Worm (Caenorhabditis elegans) whole organism, mixed stage, embryonic: ENCODE results near the gene T28C12.1.

ENCODE experiments used
- M03D4.4 ChIP-seq: sonication (generic microtip); optimal IDR thresholded peaks from 2 replicates; lab custom pipeline; 2017; ENCODE audit warnings: mild to moderate bottlenecking, missing genetic modification characterization, missing compliant biosample characterization
- bed-3 ChIP-seq: fragments of 200-800 bp; sonication (Bioruptor generic); optimal IDR thresholded peaks from 3 replicates; lab custom pipeline; 2018; ENCODE audit warnings: mild to moderate bottlenecking, missing genetic modification characterization, moderate library complexity, missing compliant biosample characterization
- blmp-1 ChIP-seq: fragments of 150-350 bp; optimal IDR thresholded peaks from 2 replicates; lab custom pipeline; 2014; ENCODE audit warnings: missing biosample characterization, missing genetic modification characterization
- ceh-39 ChIP-seq: fragments of 150-350 bp; optimal IDR thresholded peaks from 2 replicates; lab custom pipeline; 2014; ENCODE audit warnings: missing biosample characterization, missing genetic modification characterization
- ceh-43 ChIP-seq: fragments of 200-800 bp; sonication (Bioruptor generic); optimal IDR thresholded peaks from 2 replicates; lab custom pipeline; 2018; ENCODE audit warnings: mild to moderate bottlenecking, missing genetic modification characterization, moderate library complexity, missing compliant biosample characterization
- ceh-83 ChIP-seq: fragments of 200-800 bp; sonication (Bioruptor generic); optimal IDR thresholded peaks from 2 replicates; lab custom pipeline; 2018; ENCODE audit warnings: mild to moderate bottlenecking, missing genetic modification characterization, missing compliant biosample characterization
- ces-1 ChIP-seq: fragments of 150-350 bp; optimal IDR thresholded peaks from 2 replicates; lab custom pipeline; 2014; ENCODE audit warnings: missing biosample characterization, missing genetic modification reagents, missing genetic modification characterization
- cnd-1 ChIP-seq: fragments of 200-800 bp; sonication (Bioruptor generic); optimal IDR thresholded peaks from 2 replicates; lab custom pipeline; 2018; ENCODE audit warnings: mild to moderate bottlenecking, missing genetic modification characterization, missing compliant biosample characterization
- drap-1 ChIP-seq: fragments of 200-800 bp; sonication (Bioruptor generic); optimal IDR thresholded peaks from 3 replicates; lab custom pipeline; 2018; ENCODE audit warnings: mild to moderate bottlenecking, missing genetic modification characterization, missing compliant biosample characterization
- elt-1 ChIP-seq: sonication (generic microtip); optimal IDR thresholded peaks from 2 replicates; lab custom pipeline; 2017; ENCODE audit warnings: missing genetic modification characterization, mild to moderate bottlenecking, missing compliant biosample characterization, antibody characterized with exemption, moderate library complexity, borderline replicate concordance; ENCODE audit not compliant: insufficient read depth
- elt-3 ChIP-seq: fragments of 150-350 bp; optimal IDR thresholded peaks from 2 replicates; lab custom pipeline; 2014; ENCODE audit warnings: missing biosample characterization, missing genetic modification characterization
- flh-1 ChIP-seq: fragments of 200-800 bp; sonication (Bioruptor generic); optimal IDR thresholded peaks from 2 replicates; lab custom pipeline; 2018; ENCODE audit warnings: mild to moderate bottlenecking, missing genetic modification characterization, moderate library complexity, missing compliant biosample characterization
- ham-2 ChIP-seq: fragments of 200-800 bp; sonication (Bioruptor generic); optimal IDR thresholded peaks from 2 replicates; lab custom pipeline; 2018; ENCODE audit warnings: mild to moderate bottlenecking, missing genetic modification characterization, missing compliant biosample characterization
- hlh-1 ChIP-seq: fragments of 150-350 bp; optimal IDR thresholded peaks from 2 replicates; lab custom pipeline; 2014; ENCODE audit warnings: missing biosample characterization, missing genetic modification reagents, missing genetic modification characterization
- lin-13 ChIP-seq: fragments of 150-350 bp; optimal IDR thresholded peaks from 2 replicates; lab custom pipeline; 2014; ENCODE audit warnings: missing biosample characterization, missing genetic modification characterization
- lin-32 ChIP-seq: fragments of 200-800 bp; sonication (Bioruptor generic); optimal IDR thresholded peaks from 2 replicates; lab custom pipeline; 2018; ENCODE audit warnings: mild to moderate bottlenecking, missing genetic modification characterization, missing compliant biosample characterization
- lsy-2 ChIP-seq: fragments of 150-350 bp; optimal IDR thresholded peaks from 2 replicates; lab custom pipeline; 2014; ENCODE audit warnings: missing biosample characterization, missing genetic modification characterization
- mab-5 ChIP-seq: fragments of 150-350 bp; optimal IDR thresholded peaks from 2 replicates; lab custom pipeline; 2014; ENCODE audit warnings: missing biosample characterization, missing genetic modification characterization
- mep-1 ChIP-seq: fragments of 150-350 bp; optimal IDR thresholded peaks from 2 replicates; lab custom pipeline; 2017; ENCODE audit warnings: missing biosample characterization, missing genetic modification reagents, missing genetic modification characterization, inconsistent platforms
- mls-2 ChIP-seq: sonication (generic microtip); optimal IDR thresholded peaks from 2 replicates; lab custom pipeline; 2016; ENCODE audit warnings: mild to moderate bottlenecking, missing genetic modification characterization, moderate library complexity, missing compliant biosample characterization
- nhr-2 ChIP-seq: fragments of 150-350 bp; optimal IDR thresholded peaks from 2 replicates; lab custom pipeline; 2014; ENCODE audit warnings: missing biosample characterization, missing genetic modification characterization
- nhr-237 ChIP-seq: fragments of 150-350 bp; optimal IDR thresholded peaks from 2 replicates; lab custom pipeline; 2014; ENCODE audit warnings: missing biosample characterization, missing genetic modification characterization
- nhr-28 ChIP-seq: fragments of 150-350 bp; optimal IDR thresholded peaks from 2 replicates; lab custom pipeline; 2014; ENCODE audit warnings: missing biosample characterization, missing genetic modification characterization
- nhr-76 ChIP-seq: sonication (generic microtip); optimal IDR thresholded peaks from 2 replicates; lab custom pipeline; 2017; ENCODE audit warnings: missing biosample characterization, missing genetic modification characterization
- pha-4 ChIP-seq: fragments of 150-350 bp; optimal IDR thresholded peaks from 2 replicates; lab custom pipeline; 2018; ENCODE audit warnings: missing biosample characterization, missing genetic modification reagents, missing genetic modification characterization
- sem-2 ChIP-seq: fragments of 200-800 bp; sonication (Bioruptor generic); optimal IDR thresholded peaks from 2 replicates; lab custom pipeline; 2018; ENCODE audit warnings: mild to moderate bottlenecking, missing genetic modification characterization, missing compliant biosample characterization
- snpc-4 ChIP-seq: fragments of 150-350 bp; optimal IDR thresholded peaks from 2 replicates; lab custom pipeline; 2014; ENCODE audit warnings: missing biosample characterization, missing genetic modification characterization
- sptf-1 ChIP-seq: sonication (generic microtip); optimal IDR thresholded peaks from 2 replicates; lab custom pipeline; 2017; ENCODE audit warnings: mild to moderate bottlenecking, missing genetic modification characterization, moderate library complexity, missing compliant biosample characterization
- tbx-8 ChIP-seq: fragments of 200-800 bp; sonication (Bioruptor generic); optimal IDR thresholded peaks from 2 replicates; lab custom pipeline; 2018; ENCODE audit warnings: mild to moderate bottlenecking, missing genetic modification characterization, moderate library complexity, missing compliant biosample characterization
- unc-39 ChIP-seq: fragments of 150-350 bp; optimal IDR thresholded peaks from 2 replicates; lab custom pipeline; 2014; ENCODE audit warnings: missing biosample characterization, missing genetic modification characterization
- unc-62 ChIP-seq: fragments of 150-350 bp; optimal IDR thresholded peaks from 2 replicates; lab custom pipeline; 2014; ENCODE audit warnings: missing biosample characterization, missing genetic modification reagents, missing genetic modification characterization
- ztf-11 ChIP-seq: fragments of 150-350 bp; optimal IDR thresholded peaks from 2 replicates; lab custom pipeline; 2014; ENCODE audit warnings: missing biosample characterization, missing genetic modification characterization

Gene T28C12.1

DNA sequence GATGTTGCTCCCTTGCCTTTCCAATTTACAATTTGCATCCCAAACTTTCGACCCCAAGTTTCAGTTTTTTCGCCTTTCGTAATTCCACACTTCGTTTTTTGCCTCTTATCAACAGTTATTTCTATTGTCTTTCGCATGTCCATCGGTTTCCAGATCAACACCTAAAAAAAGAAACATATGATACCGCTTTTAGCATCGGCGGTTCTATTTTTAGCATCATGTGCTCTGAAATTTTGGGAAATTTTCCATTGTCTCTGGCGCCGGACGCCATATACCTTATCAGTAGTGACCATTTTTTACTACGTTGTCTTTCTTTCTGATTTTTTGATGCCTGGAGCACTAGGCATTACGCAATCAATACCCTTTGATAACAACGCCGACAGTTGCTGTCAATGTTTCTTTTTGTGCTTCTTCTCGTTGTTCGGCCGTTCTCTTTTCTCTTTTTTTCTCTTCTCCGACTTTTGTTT, 24.3 kb downstream of the T28C12.1 start, which contains the start of gene bcl-11:
bcl-11 (plus strand) TSS at position 51 of the 467 bp plus-strand sequence.
- TF ChIP-seq ceh-39 (tag; lab: Kevin White, UChicago) (no peak), lsy-2 (tag; lab: Kevin White, UChicago) (no peak), tbx-8 (GFP tag; lab: Kevin White, UChicago) (no peak), hlh-1 (tag; lab: Kevin White, UChicago) (no peak), lin-13 (tag; lab: Kevin White, UChicago) (no peak), flh-1 (no peak), mls-2 (tag; lab: Kevin White, UChicago) (no peak), nhr-237 (tag; lab: Kevin White, UChicago) (no peak), sptf-1 (tag; lab: Kevin White, UChicago) (no peak), nhr-2 (no peak), ham-2 (no peak), drap-1 (GFP tag; lab: Kevin White, UChicago) (no peak), blmp-1 (tag; lab: Kevin White, UChicago) (no peak), pha-4 (tag; lab: Kevin White, UChicago) (no peak), M03D4.4 (tag; lab: Kevin White, UChicago) (no peak), mab-5 (tag; lab: Kevin White, UChicago) (no peak), elt-1 (tag; lab: Kevin White, UChicago) (no peak), ces-1 (GFP tag; lab: Kevin White, UChicago) (no peak)

DNA sequence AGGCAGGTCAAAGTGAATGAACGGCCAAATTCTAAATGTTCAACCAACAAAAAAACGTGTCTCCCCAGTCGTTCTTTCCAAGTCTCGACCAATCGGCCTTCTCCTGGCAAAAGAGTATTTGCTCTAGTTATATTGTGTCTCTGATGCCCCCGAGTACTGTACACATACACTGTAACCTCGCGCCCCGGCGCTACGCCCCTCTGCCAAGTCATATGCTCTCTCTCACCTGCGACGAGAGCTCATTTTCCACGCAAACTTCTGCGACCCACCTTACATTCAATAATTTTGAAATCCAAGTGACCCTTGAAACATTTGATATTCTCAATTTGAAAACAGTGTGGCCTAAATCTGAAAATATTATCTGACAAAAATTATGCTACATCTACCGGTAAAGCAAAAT, 25.5 kb downstream of the T28C12.1 start:
- TF ChIP-seq lsy-2 (tag; lab: Kevin White, UChicago) (no peak), sem-2 (GFP tag; lab: Kevin White, UChicago) (no peak), ceh-83 (GFP tag; lab: Kevin White, UChicago) (no peak), elt-3 (tag; lab: Kevin White, UChicago) (no peak), nhr-28 (no peak), mls-2 (tag; lab: Kevin White, UChicago) (no peak)

ce11 chrV:6358709-6359108, 27.0 kb downstream of the T28C12.1 start:
- no peak for TF ChIP-seq cnd-1 (tag; lab: Kevin White, UChicago)
- no peak for TF ChIP-seq ham-2
- no peak for TF ChIP-seq nhr-2
- TF ChIP-seq ceh-43 (GFP tag; lab: Kevin White, UChicago), result no peak
- TF ChIP-seq blmp-1 (tag; lab: Kevin White, UChicago), result no peak
- TF ChIP-seq lin-32 (GFP tag; lab: Kevin White, UChicago), result no peak
- no peak for TF ChIP-seq unc-62 (GFP tag; lab: Kevin White, UChicago)
- TF ChIP-seq bed-3 (GFP tag; lab: Kevin White, UChicago), result no peak
- TF ChIP-seq sptf-1 (tag; lab: Kevin White, UChicago), result no peak
- TF ChIP-seq tbx-8 (GFP tag; lab: Kevin White, UChicago), result no peak
- TF ChIP-seq ces-1 (GFP tag; lab: Kevin White, UChicago), result no peak
- TF ChIP-seq drap-1 (GFP tag; lab: Kevin White, UChicago), result no peak
- TF ChIP-seq, all 35 proteins: peak for 0

DNA sequence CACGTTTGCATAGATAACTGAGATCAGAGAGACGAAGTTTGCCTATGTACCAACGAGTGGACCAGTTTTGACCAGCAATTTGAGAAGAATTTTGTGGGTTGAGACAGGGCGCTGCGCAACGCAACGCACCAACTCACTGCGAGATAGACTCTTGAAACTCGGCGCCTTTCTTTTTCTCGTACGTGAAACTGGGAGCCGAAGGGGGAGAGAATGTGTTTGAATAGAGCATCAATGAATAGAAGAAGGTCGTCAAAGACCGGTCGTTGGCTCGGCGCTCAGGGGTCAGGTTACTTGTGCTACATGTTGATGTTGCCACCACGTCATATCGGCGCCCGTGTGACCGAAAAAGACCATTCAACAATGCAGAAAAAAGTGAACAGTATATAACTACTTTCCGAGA, 27.8 kb downstream of the T28C12.1 start:
- TF ChIP-seq sptf-1 (tag; lab: Kevin White, UChicago), result no peak
- TF ChIP-seq pha-4 (tag; lab: Kevin White, UChicago), result no peak
- TF ChIP-seq ceh-43 (GFP tag; lab: Kevin White, UChicago), result no peak
- TF ChIP-seq bed-3 (GFP tag; lab: Kevin White, UChicago), result no peak
- TF ChIP-seq flh-1, result no peak
- no peak for TF ChIP-seq ztf-11
- no peak for TF ChIP-seq unc-39 (tag; lab: Kevin White, UChicago)
- TF ChIP-seq elt-1 (tag; lab: Kevin White, UChicago), result no peak
- TF ChIP-seq cnd-1 (tag; lab: Kevin White, UChicago), result no peak
- no peak for TF ChIP-seq elt-3 (tag; lab: Kevin White, UChicago)
- TF ChIP-seq blmp-1 (tag; lab: Kevin White, UChicago), result no peak
- TF ChIP-seq ceh-83 (GFP tag; lab: Kevin White, UChicago), result no peak
- TF ChIP-seq ces-1 (GFP tag; lab: Kevin White, UChicago), result no peak
- TF ChIP-seq nhr-2, result no peak
- TF ChIP-seq lsy-2 (tag; lab: Kevin White, UChicago), result no peak
- TF ChIP-seq mls-2 (tag; lab: Kevin White, UChicago), result no peak

DNA sequence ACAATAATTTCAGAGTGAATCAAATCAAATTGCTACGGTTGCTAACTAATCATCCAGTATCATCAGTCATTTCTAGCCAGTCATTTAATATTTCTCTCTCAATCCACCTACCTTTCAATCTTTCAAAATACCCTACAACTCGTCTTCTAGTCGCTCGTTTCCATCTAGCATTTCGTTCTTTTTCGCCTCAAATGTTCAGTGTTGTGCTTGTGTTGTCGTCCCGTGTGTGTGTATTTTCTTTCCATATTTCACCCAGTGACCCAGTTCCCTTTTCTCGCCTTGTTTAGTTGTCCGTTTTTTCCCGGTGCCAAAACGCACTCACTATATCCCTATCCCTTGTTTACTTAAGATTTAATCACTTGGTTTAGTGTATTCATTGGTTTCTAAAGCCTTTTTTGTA, 30.0 kb downstream of the T28C12.1 start:
- no peak for TF ChIP-seq ztf-11
- TF ChIP-seq nhr-237 (tag; lab: Kevin White, UChicago), result no peak
- no peak for TF ChIP-seq ceh-43 (GFP tag; lab: Kevin White, UChicago)
- TF ChIP-seq hlh-1 (tag; lab: Kevin White, UChicago), result no peak
- TF ChIP-seq elt-1 (tag; lab: Kevin White, UChicago), result no peak
- no peak for TF ChIP-seq sptf-1 (tag; lab: Kevin White, UChicago)
- TF ChIP-seq mep-1 (tag; lab: Kevin White, UChicago), result no peak
- TF ChIP-seq cnd-1 (tag; lab: Kevin White, UChicago), result no peak
- no peak for TF ChIP-seq nhr-28
- no peak for TF ChIP-seq snpc-4 (tag; lab: Kevin White, UChicago)
- no peak for TF ChIP-seq nhr-76 (tag; lab: Kevin White, UChicago)
